Fruit fly (Drosophila melanogaster): ENCODE measurements around the gene Mondo.

dm6 chr2L:21237748-21238459 lies 71.9 kb downstream of the Mondo start:
- peak; percentile 85 to 96 for TF ChIP-seq CTCF (optimal IDR thresholded peaks at IDR 0.05)
- TF ChIP-seq CG8478 (optimal IDR thresholded peaks at IDR 0.05): no peak

Data from S2 (cell line).